Worm (Caenorhabditis elegans) whole organism, L2 larva: ENCODE measurements around the gene F31F4.11.

Source experiments
- alr-1 ChIP-seq: fragments of 150-350 bp; optimal IDR thresholded peaks from 2 replicates; lab custom pipeline; 2014; ENCODE audit warnings: missing biosample characterization, missing genetic modification characterization
- crh-2 ChIP-seq: sonication (generic microtip); optimal IDR thresholded peaks from 2 replicates; lab custom pipeline; 2017; ENCODE audit warnings: missing biosample characterization, missing genetic modification characterization
- gmeb-1 ChIP-seq: fragments of 150-350 bp; optimal IDR thresholded peaks from 2 replicates; lab custom pipeline; 2014; ENCODE audit warnings: missing biosample characterization, missing genetic modification characterization
- lin-13 ChIP-seq: fragments of 150-350 bp; optimal IDR thresholded peaks from 2 replicates; lab custom pipeline; 2014; ENCODE audit warnings: missing biosample characterization, missing genetic modification reagents, missing genetic modification characterization
- mdl-1 ChIP-seq, 2 experiments: fragments of 150-350 bp in 1 of 2; sonication (generic microtip) in 1 of 2; optimal IDR thresholded peaks; 2 replicates each; lab custom pipeline; 2017; ENCODE audit warnings: missing biosample characterization in 2 of 2, missing genetic modification characterization in 2 of 2
- nhr-12 ChIP-seq: fragments of 150-350 bp; optimal IDR thresholded peaks from 2 replicates; lab custom pipeline; 2014; ENCODE audit warnings: missing biosample characterization, missing genetic modification characterization
- skn-1 ChIP-seq: sonication (generic microtip); optimal IDR thresholded peaks from 2 replicates; lab custom pipeline; 2017; ENCODE audit warnings: missing biosample characterization, missing genetic modification characterization
- snpc-4 ChIP-seq: fragments of 150-350 bp; optimal IDR thresholded peaks from 2 replicates; lab custom pipeline; 2014; ENCODE audit warnings: missing biosample characterization, missing genetic modification characterization

ce11 chrV:619054-619453 is 45.2 kb downstream of the F31F4.11 start, which contains the start of gene F48G7.4:
- TF ChIP-seq mdl-1 (tag; optimal IDR thresholded peaks at IDR 0.05; lab: Kevin White, UChicago) = peak; percentile 32 to 50
- TF ChIP-seq nhr-12 (tag; lab: Kevin White, UChicago) = no peak
- no peak for TF ChIP-seq alr-1 (tag; lab: Kevin White, UChicago)
- peak; percentile 44 for TF ChIP-seq lin-13 (GFP tag; lab: Kevin White, UChicago)
- TF ChIP-seq crh-2 (tag; lab: Kevin White, UChicago) = peak; percentile 67
- peak; percentile 32 for TF ChIP-seq snpc-4 (tag; lab: Kevin White, UChicago)
- peak; percentile 8 for TF ChIP-seq gmeb-1 (tag; lab: Kevin White, UChicago)
- TF ChIP-seq skn-1 (tag; lab: Kevin White, UChicago) = no peak
